Worm (Caenorhabditis elegans) whole organism, L1 larva: ENCODE results near the gene H14A12.5.

Experiments
- C16A3.4 ChIP-seq: fragments of 150-350 bp; optimal IDR thresholded peaks from 2 replicates; lab custom pipeline; 2014; ENCODE audit warnings: missing biosample characterization, missing genetic modification characterization
- C34B4.2 ChIP-seq: sonication (generic microtip); optimal IDR thresholded peaks from 2 replicates; lab custom pipeline; 2017; ENCODE audit warnings: mild to moderate bottlenecking, missing genetic modification characterization, missing compliant biosample characterization
- blmp-1 ChIP-seq: fragments of 150-350 bp; optimal IDR thresholded peaks from 2 replicates; lab custom pipeline; 2014; ENCODE audit warnings: missing biosample characterization, missing genetic modification characterization
- efl-3 ChIP-seq: fragments of 200-800 bp; sonication (Bioruptor generic); optimal IDR thresholded peaks from 2 replicates; lab custom pipeline; 2018; ENCODE audit warnings: mild to moderate bottlenecking, missing genetic modification characterization, missing compliant biosample characterization
- mdl-1 ChIP-seq, 2 experiments: fragments of 150-350 bp; optimal IDR thresholded peaks; 2 replicates each; lab custom pipeline; 2014 to 2017; ENCODE audit warnings: missing biosample characterization in 2 of 2, missing genetic modification characterization in 2 of 2, inconsistent platforms in 1 of 2
- nhr-237 ChIP-seq: fragments of 150-350 bp; optimal IDR thresholded peaks from 2 replicates; lab custom pipeline; 2014; ENCODE audit warnings: missing biosample characterization, missing genetic modification characterization
- nhr-28 ChIP-seq: fragments of 150-350 bp; optimal IDR thresholded peaks from 2 replicates; lab custom pipeline; 2014; ENCODE audit warnings: missing biosample characterization, missing genetic modification characterization
- pqm-1 ChIP-seq: sonication (generic microtip); optimal IDR thresholded peaks from 3 replicates; lab custom pipeline; 2017; ENCODE audit warnings: missing biosample characterization, missing genetic modification characterization
- unc-98 ChIP-seq: fragments of 200-800 bp; sonication (Bioruptor generic); IDR thresholded peaks from 2 replicates; pipeline ENCODE4 v1.3.6; 2022; ENCODE audit warnings: missing genetic modification characterization, missing compliant biosample characterization

ce11 chrIII:7495616-7496146 lies 26.8 kb upstream of the H14A12.5 start:
- TF ChIP-seq C34B4.2 (tag; lab: Kevin White, UChicago) (no peak), efl-3 (GFP tag; lab: Kevin White, UChicago) (no peak), pqm-1 (no peak), nhr-237 (tag; lab: Kevin White, UChicago) (no peak), mdl-1 (tag; optimal IDR thresholded peaks at IDR 0.05; lab: Kevin White, UChicago) (no peak), nhr-28 (no peak), blmp-1 (tag; lab: Kevin White, UChicago) (no peak), unc-98 (no peak), C16A3.4 (tag; lab: Kevin White, UChicago) (no peak)
